Worm (Caenorhabditis elegans): ENCODE results near the gene C27D8.4.
A peak's percentile ranks its signal among the peaks of the same experiment; 100 is the strongest.

Gene C27D8.4

ce11 chrIV:12710996-12711395 is 7.1 kb downstream of the C27D8.4 start, which contains the start of gene C27D8.2 (continued):
- TF ChIP-seq nhr-47 (tag; optimal IDR thresholded peaks at IDR 0.05) (no peak), dsc-1 (tag; optimal IDR thresholded peaks at IDR 0.05) (no peak), vab-15 (tag; optimal IDR thresholded peaks at IDR 0.05) (no peak), xbp-1 (tag; optimal IDR thresholded peaks at IDR 0.05) (no peak), elt-2 (tag; optimal IDR thresholded peaks at IDR 0.05) (no peak), lin-35 (GFP tag; optimal IDR thresholded peaks at IDR 0.05) (peak in 1 of 2 experiments; percentile 13)

- TF ChIP-seq ztf-4 (tag; optimal IDR thresholded peaks at IDR 0.05) = no peak
- no peak for TF ChIP-seq blmp-1 (tag; optimal IDR thresholded peaks at IDR 0.05)
- no peak for TF ChIP-seq Y116A8C.19 (tag; optimal IDR thresholded peaks at IDR 0.05; ENCODE audit: borderline replicate concordance)
- TF ChIP-seq nhr-28 (tag; optimal IDR thresholded peaks at IDR 0.05) = no peak
These were observed 7.7 kb downstream of the C27D8.4 start, which contains the start of gene C27D8.3 for ce11 chrIV:12711644-12712043. Gene C27D8.3, minus strand, starts transcription at chrIV:12711744.

ce11 chrIV:12715947-12716382 is 12.1 kb downstream of the C27D8.4 start:
- TF ChIP-seq isw-1 (GFP tag; IDR thresholded peaks at IDR 0.05) (no peak), rnt-1 (tag; optimal IDR thresholded peaks at IDR 0.05) (no peak), nhr-20 (tag; optimal IDR thresholded peaks at IDR 0.05) (peak; percentile 93), ztf-4 (tag; optimal IDR thresholded peaks at IDR 0.05) (no peak), efl-1 (optimal IDR thresholded peaks at IDR 0.05) (peak; percentile 8 to 26), efl-1 (GFP tag; optimal IDR thresholded peaks at IDR 0.05 in 1 of 2) (peak; percentile 13 to 93), sptf-1 (tag; optimal IDR thresholded peaks at IDR 0.05) (no peak), sup-37 (GFP tag; optimal IDR thresholded peaks at IDR 0.05) (no peak), hlh-17 (GFP tag; optimal IDR thresholded peaks at IDR 0.05; ENCODE audit: borderline replicate concordance) (no peak), xbp-1 (tag; optimal IDR thresholded peaks at IDR 0.05) (no peak), dpl-1 (GFP tag; optimal IDR thresholded peaks at IDR 0.05) (peak in 1 of 3 experiments; percentile 41), tlp-1 (tag; optimal IDR thresholded peaks at IDR 0.05) (no peak), zip-4 (GFP tag; optimal IDR thresholded peaks at IDR 0.05) (no peak), ztf-11 (tag; optimal IDR thresholded peaks at IDR 0.05) (no peak), elt-3 (tag; optimal IDR thresholded peaks at IDR 0.05) (peak in 5 of 6 experiments; percentile 75 to 97 (median 96)), lsy-2 (tag; optimal IDR thresholded peaks at IDR 0.05) (peak; percentile 50 to 82), nhr-77 (tag; optimal IDR thresholded peaks at IDR 0.05) (no peak), hpl-2 (GFP tag; optimal IDR thresholded peaks at IDR 0.05) (no peak), pag-3 (tag; optimal IDR thresholded peaks at IDR 0.05; ENCODE audit: borderline replicate concordance, insufficient read depth) (no peak), unc-98 (GFP tag; IDR thresholded peaks at IDR 0.05) (no peak), ceh-90 (tag; optimal IDR thresholded peaks at IDR 0.05) (no peak), pqm-1 (tag; optimal IDR thresholded peaks at IDR 0.05) (no peak), unc-62 (GFP tag; optimal IDR thresholded peaks at IDR 0.05) (no peak), irx-1 (tag; optimal IDR thresholded peaks at IDR 0.05) (no peak), snpc-4 (tag; optimal IDR thresholded peaks at IDR 0.05) (no peak), aly-2 (tag; optimal IDR thresholded peaks at IDR 0.05) (no peak), nhr-237 (tag; optimal IDR thresholded peaks at IDR 0.05) (no peak), fkh-8 (tag; optimal IDR thresholded peaks at IDR 0.05) (no peak), pax-3 (tag; optimal IDR thresholded peaks at IDR 0.05) (no peak), sox-4 (tag; optimal IDR thresholded peaks at IDR 0.05) (no peak), lin-39 (tag; optimal IDR thresholded peaks at IDR 0.05) (no peak), egl-13 (tag; optimal IDR thresholded peaks at IDR 0.05) (no peak), efl-3 (GFP tag; optimal IDR thresholded peaks at IDR 0.05) (no peak), grh-1 (GFP tag; IDR thresholded peaks at IDR 0.05) (peak; percentile 56), nhr-19 (GFP tag; conservative IDR thresholded peaks at IDR 0.05) (peak; percentile 63), nhr-47 (tag; optimal IDR thresholded peaks at IDR 0.05) (peak; percentile 56), nhr-11 (tag; optimal IDR thresholded peaks at IDR 0.05) (no peak), ces-1 (GFP tag; optimal IDR thresholded peaks at IDR 0.05) (no peak), lin-15B (tag; optimal IDR thresholded peaks at IDR 0.05) (no peak), mdl-1 (tag; optimal IDR thresholded peaks at IDR 0.05) (peak in 1 of 2 experiments; percentile 91), ceh-63 (GFP tag; optimal IDR thresholded peaks at IDR 0.05) (no peak), nhr-84 (tag; optimal IDR thresholded peaks at IDR 0.05) (no peak)

All from whole organism, L1 larva.